Worm (Caenorhabditis elegans): Measurements from ENCODE around the gene T24H7.2.
A peak's percentile ranks its signal among the peaks of the same experiment; 100 is the strongest.

Gene T24H7.2

ce11 chrII:6244171-6244570, 2.9 kb upstream of the T24H7.2 start, which contains the start of gene tat-4:
tat-4 (minus strand) TSS chrII:6244287.
- TF ChIP-seq lin-35 (GFP tag; optimal IDR thresholded peaks at IDR 0.05) (peak in 1 of 2 experiments; percentile 26), egl-27 (tag; optimal IDR thresholded peaks at IDR 0.05) (no peak)

- TF ChIP-seq egl-13 (tag; optimal IDR thresholded peaks at IDR 0.05) = no peak
- TF ChIP-seq lin-35 (GFP tag; optimal IDR thresholded peaks at IDR 0.05) = peak; percentile 37 to 90
- peak; percentile 1 for TF ChIP-seq blmp-1 (tag; optimal IDR thresholded peaks at IDR 0.05)
- TF ChIP-seq Y116A8C.19 (tag; optimal IDR thresholded peaks at IDR 0.05; ENCODE audit: borderline replicate concordance) = no peak
- TF ChIP-seq lsy-2 (tag; optimal IDR thresholded peaks at IDR 0.05) = peak in 1 of 2 experiments; percentile 30
- peak in 1 of 2 experiments; percentile 71 for TF ChIP-seq efl-1 (optimal IDR thresholded peaks at IDR 0.05)
- peak; percentile 78 to 97 for TF ChIP-seq efl-1 (GFP tag; optimal IDR thresholded peaks at IDR 0.05 in 1 of 2)
- TF ChIP-seq F16B12.6 (tag; optimal IDR thresholded peaks at IDR 0.05) = no peak
- peak; percentile 19 to 80 (median 67) for TF ChIP-seq dpl-1 (GFP tag; optimal IDR thresholded peaks at IDR 0.05)
- TF ChIP-seq nhr-71 (tag; optimal IDR thresholded peaks at IDR 0.05) = no peak
Measured at ce11 chrII:6245199-6245702, 1.9 kb upstream of the T24H7.2 start, which contains the start of gene blos-4. blos-4 (plus strand) TSS chrII:6245249.

ce11 chrII:6246054-6246453, 1.1 kb upstream of the T24H7.2 start, which contains the start of gene lelo-1:
lelo-1 (plus strand) TSS chrII:6246354.
- TF ChIP-seq nhr-11 (tag; optimal IDR thresholded peaks at IDR 0.05) (no peak), sup-37 (GFP tag; optimal IDR thresholded peaks at IDR 0.05) (no peak), fkh-10 (GFP tag; optimal IDR thresholded peaks at IDR 0.05) (no peak), efl-1 (optimal IDR thresholded peaks at IDR 0.05) (no peak), efl-1 (GFP tag; optimal IDR thresholded peaks at IDR 0.05 in 1 of 2) (peak in 1 of 2 experiments; percentile 30)

- TF ChIP-seq efl-1 (optimal IDR thresholded peaks at IDR 0.05) (no peak), efl-1 (GFP tag; optimal IDR thresholded peaks at IDR 0.05 in 1 of 2) (peak in 1 of 2 experiments; percentile 56), pag-3 (tag; optimal IDR thresholded peaks at IDR 0.05; ENCODE audit: borderline replicate concordance, insufficient read depth) (no peak)
Measured at ce11 chrII:6248029-6248428, 918 bp downstream of the T24H7.2 start.

ce11 chrII:6248503-6248902, 1.4 kb downstream of the T24H7.2 start:
- peak in 1 of 6 experiments; percentile 10 for TF ChIP-seq elt-3 (tag; optimal IDR thresholded peaks at IDR 0.05)
- peak; percentile 28 for TF ChIP-seq dsc-1 (tag; optimal IDR thresholded peaks at IDR 0.05)
- no peak for TF ChIP-seq pag-3 (tag; optimal IDR thresholded peaks at IDR 0.05; ENCODE audit: borderline replicate concordance, insufficient read depth)
- TF ChIP-seq zip-4 (GFP tag; optimal IDR thresholded peaks at IDR 0.05) = no peak
- TF ChIP-seq nhr-11 (tag; optimal IDR thresholded peaks at IDR 0.05) = no peak
- TF ChIP-seq aha-1 (tag; optimal IDR thresholded peaks at IDR 0.05) = no peak
- no peak for TF ChIP-seq sup-37 (GFP tag; optimal IDR thresholded peaks at IDR 0.05)
- no peak for TF ChIP-seq ceh-88 (GFP tag; IDR thresholded peaks at IDR 0.05)
- TF ChIP-seq skn-1 (tag; optimal IDR thresholded peaks at IDR 0.05) = peak; percentile 27
- TF ChIP-seq sptf-1 (tag; optimal IDR thresholded peaks at IDR 0.05) = no peak
- no peak for TF ChIP-seq nhr-28 (tag; optimal IDR thresholded peaks at IDR 0.05)
- TF ChIP-seq nhr-47 (tag; optimal IDR thresholded peaks at IDR 0.05) = peak; percentile 60
- TF ChIP-seq F16B12.6 (tag; optimal IDR thresholded peaks at IDR 0.05) = no peak
- no peak for TF ChIP-seq nhr-12 (tag; optimal IDR thresholded peaks at IDR 0.05)
- peak; percentile 58 for TF ChIP-seq nhr-71 (tag; optimal IDR thresholded peaks at IDR 0.05)
- no peak for TF ChIP-seq fkh-4 (tag; optimal IDR thresholded peaks at IDR 0.05; ENCODE audit: borderline replicate concordance)
- peak; percentile 64 for TF ChIP-seq nhr-90 (tag; optimal IDR thresholded peaks at IDR 0.05; ENCODE audit: poor library complexity)
- no peak for TF ChIP-seq ztf-11 (tag; optimal IDR thresholded peaks at IDR 0.05)
- no peak for TF ChIP-seq grh-1 (GFP tag; IDR thresholded peaks at IDR 0.05)
- no peak for TF ChIP-seq C34B4.2 (tag; optimal IDR thresholded peaks at IDR 0.05)
- TF ChIP-seq irx-1 (tag; optimal IDR thresholded peaks at IDR 0.05) = peak; percentile 31
- TF ChIP-seq blmp-1 (tag; optimal IDR thresholded peaks at IDR 0.05) = no peak
- peak; percentile 54 to 68 (median 63) for TF ChIP-seq dpl-1 (GFP tag; optimal IDR thresholded peaks at IDR 0.05)
- no peak for TF ChIP-seq ztf-4 (tag; optimal IDR thresholded peaks at IDR 0.05)
- TF ChIP-seq zag-1 (tag; optimal IDR thresholded peaks at IDR 0.05) = no peak
- TF ChIP-seq nhr-77 (tag; optimal IDR thresholded peaks at IDR 0.05) = peak; percentile 47
- no peak for TF ChIP-seq C04F5.9 (tag; optimal IDR thresholded peaks at IDR 0.05)
- TF ChIP-seq swsn-7 (tag; optimal IDR thresholded peaks at IDR 0.05) = peak; percentile 58
- TF ChIP-seq Y116A8C.19 (tag; optimal IDR thresholded peaks at IDR 0.05; ENCODE audit: borderline replicate concordance) = no peak
- no peak for TF ChIP-seq hpl-2 (GFP tag; optimal IDR thresholded peaks at IDR 0.05)
- no peak for TF ChIP-seq ceh-90 (tag; optimal IDR thresholded peaks at IDR 0.05)
- TF ChIP-seq rnt-1 (tag; optimal IDR thresholded peaks at IDR 0.05) = peak; percentile 52
- TF ChIP-seq ceh-63 (GFP tag; optimal IDR thresholded peaks at IDR 0.05) = no peak
- TF ChIP-seq lsy-2 (tag; optimal IDR thresholded peaks at IDR 0.05) = peak; percentile 8 to 60
- peak; percentile 29 for TF ChIP-seq elt-2 (tag; optimal IDR thresholded peaks at IDR 0.05)

Measured in whole organism, L1 larva.